Fruit fly (Drosophila melanogaster) whole organism, embryonic: ENCODE measurements around the gene CG46191.
"Not testable (repeated sequence)": the region's sequence is repeated elsewhere in the genome, so short reads cannot be mapped to it uniquely, and the experiment has no call there.

ENCODE experiments used
- ATbp ChIP-seq: fragments of 200-800 bp; sonication (Bioruptor generic); optimal IDR thresholded peaks from 2 replicates; lab custom pipeline; 2017; ENCODE audit warnings: missing biosample characterization, mild to moderate bottlenecking, missing genetic modification characterization, missing genetic modification reagents
- CG1024 ChIP-seq: fragments of 200-800 bp; sonication (Bioruptor generic); IDR thresholded peaks from 2 replicates; pipeline ENCODE4 v1.3.6; 2022; ENCODE audit warnings: missing biosample characterization, missing genetic modification characterization
- CG10267 ChIP-seq: fragments of 200-800 bp; sonication (Bioruptor generic); optimal IDR thresholded peaks from 2 replicates; lab custom pipeline; 2018; ENCODE audit warnings: missing biosample characterization, mild to moderate bottlenecking, missing genetic modification characterization, moderate library complexity
- CG10274 ChIP-seq: fragments of 200-800 bp; sonication (Bioruptor generic); optimal IDR thresholded peaks from 3 replicates; lab custom pipeline; 2017; ENCODE audit warnings: missing biosample characterization, mild to moderate bottlenecking, missing genetic modification characterization
- CG2889 ChIP-seq: fragments of 200-800 bp; sonication (Bioruptor generic); IDR thresholded peaks from 3 replicates; pipeline ENCODE4 v1.3.6; 2022; ENCODE audit warnings: missing biosample characterization, missing genetic modification characterization
- CG30020 ChIP-seq: fragments of 200-800 bp; optimal IDR thresholded peaks from 2 replicates; lab custom pipeline; 2019; ENCODE audit warnings: missing biosample characterization, mild to moderate bottlenecking, missing genetic modification characterization, moderate library complexity
- CG34376 ChIP-seq: fragments of 200-800 bp; sonication (Bioruptor generic); optimal IDR thresholded peaks from 2 replicates; lab custom pipeline; 2018; ENCODE audit warnings: missing biosample characterization, mild to moderate bottlenecking, missing genetic modification characterization
- CrebB ChIP-seq: fragments of 200-800 bp; sonication (Bioruptor generic); optimal IDR thresholded peaks from 3 replicates; lab custom pipeline; 2018; ENCODE audit warnings: missing biosample characterization, mild to moderate bottlenecking, missing genetic modification characterization
- Lhr ChIP-seq: fragments of 200-800 bp; sonication (Bioruptor generic); optimal IDR thresholded peaks from 3 replicates; lab custom pipeline; 2017; ENCODE audit warnings: mild to moderate bottlenecking, missing biosample characterization, missing genetic modification reagents, missing genetic modification characterization
- Rfx ChIP-seq: fragments of 200-800 bp; sonication (Bioruptor generic); IDR thresholded peaks from 2 replicates; pipeline ENCODE4 v1.3.6; 2022; ENCODE audit warnings: missing biosample characterization, missing genetic modification characterization
- cato ChIP-seq: fragments of 200-800 bp; sonication (Bioruptor generic); optimal IDR thresholded peaks from 2 replicates; lab custom pipeline; 2016; ENCODE audit warnings: missing biosample characterization, missing genetic modification characterization, borderline replicate concordance
- fd96Cb ChIP-seq: fragments of 200-800 bp; sonication (Bioruptor generic); optimal IDR thresholded peaks from 2 replicates; lab custom pipeline; 2018; ENCODE audit warnings: missing biosample characterization, mild to moderate bottlenecking, missing genetic modification characterization, moderate library complexity
- ssp ChIP-seq: fragments of 200-800 bp; sonication (Bioruptor generic); IDR thresholded peaks from 2 replicates; pipeline ENCODE4 v1.3.6; 2022; ENCODE audit warnings: missing biosample characterization, missing genetic modification characterization

CG46191 gene

dm6 chrY:3215755-3216154, at the start of gene CG46191:
Gene CG46191, minus strand, starts transcription at chrY:3215855.
- TF ChIP-seq CG10267 (tag; lab: Kevin White, UChicago); Rfx; CG2889 (GFP tag; lab: Robert Waterston, UW): not testable (repeated sequence)

dm6 chrY:3262880-3263279, 47.2 kb upstream of the CG46191 start, which contains the start of gene CG46193:
Gene CG46193, plus strand, starts transcription at chrY:3263180.
- TF ChIP-seq CrebB; cato (GFP tag; lab: Kevin White, UChicago); CG10274 (GFP tag; lab: Kevin White, UChicago): not testable (repeated sequence)

dm6 chrY:3253257-3253656, 37.6 kb upstream of the CG46191 start, which contains the start of gene CG46192:
Gene CG46192, minus strand, starts transcription at chrY:3253357.
- TF ChIP-seq fd96Cb; ATbp (GFP tag; lab: Kevin White, UChicago); CG34376 (GFP tag; lab: Kevin White, UChicago): not testable (repeated sequence)

dm6 chrY:3245725-3246124, 30.1 kb upstream of the CG46191 start:
- TF ChIP-seq CG1024 (GFP tag; lab: Robert Waterston, UW), result peak; percentile 62
- TF ChIP-seq ssp (GFP tag; lab: Robert Waterston, UW), result peak; percentile 51; the same call in 1 of the 2 replicates
- TF ChIP-seq CG30020, result peak; percentile 71
- TF ChIP-seq Lhr (GFP tag; lab: Kevin White, UChicago), result peak; percentile 43
